Fruit fly (Drosophila melanogaster) whole organism, embryonic: Measurements from ENCODE around the gene CG9702.

Experiments
- CG1603 ChIP-seq: fragments of 200-800 bp; sonication (Bioruptor generic); optimal IDR thresholded peaks from 2 replicates; lab custom pipeline; 2019; ENCODE audit warnings: missing biosample characterization, mild to moderate bottlenecking, missing genetic modification characterization, moderate library complexity
- Ssrp ChIP-seq: fragments of 200-800 bp; sonication (Bioruptor generic); optimal IDR thresholded peaks from 2 replicates; lab custom pipeline; 2018; ENCODE audit warnings: missing biosample characterization, mild to moderate bottlenecking, missing genetic modification characterization, moderate library complexity

- TF ChIP-seq Ssrp (tag; lab: Kevin White, UChicago) (no peak), CG1603 (tag; lab: Kevin White, UChicago) (no peak)
Observed at dm6 chr3R:30616098-30616857, 37.0 kb downstream of the CG9702 start.
